Fruit fly (Drosophila melanogaster): ENCODE data around the gene tok.

dm6 chr3R:24717289-24717688 lies 2.2 kb upstream of the tok start, which contains the start of gene Polr2L:
- TF ChIP-seq CG15710 (tag; optimal IDR thresholded peaks at IDR 0.05) (no peak), Pif1A (GFP tag; optimal IDR thresholded peaks at IDR 0.05) (no peak), gl (tag; optimal IDR thresholded peaks at IDR 0.05) (no peak)

Measured in whole organism, pupa.